Fruit fly (Drosophila melanogaster) whole organism: ENCODE data around the gene CG13643.

Experiments
- CG8478 ChIP-seq: fragments of >200 bp; optimal IDR thresholded peaks from 2 replicates; lab custom pipeline; 2018; ENCODE audit warnings: inconsistent platforms
- psq ChIP-seq: fragments of >200 bp; optimal IDR thresholded peaks from 2 replicates; lab custom pipeline; 2017
- usp ChIP-seq: fragments of >200 bp; optimal IDR thresholded peaks from 2 replicates; lab custom pipeline; 2017; ENCODE audit warnings: missing biosample characterization, missing genetic modification characterization, mixed read lengths

dm6 chr3R:24864719-24865400, 40.9 kb downstream of the CG13643 start, which contains the start of the genes Srg1 and Elal:
- TF ChIP-seq usp (no peak), CG8478 (lab: Kevin White, UChicago) (no peak), psq (lab: Kevin White, UChicago) (no peak)
